Fruit fly (Drosophila melanogaster): Measurements from ENCODE around the gene CG3987.

The CG3987 gene

dm6 chr3R:15147038-15147744 is 7.4 kb downstream of the CG3987 start, which contains the start of gene Glys (continued):
- TF ChIP-seq lbe (GFP tag; optimal IDR thresholded peaks at IDR 0.05) (peak; percentile 49), Hmr (GFP tag; optimal IDR thresholded peaks at IDR 0.05) (peak; percentile 58), h (optimal IDR thresholded peaks at IDR 0.05) (no peak), psq (GFP tag; optimal IDR thresholded peaks at IDR 0.05) (no peak), trem (tag; optimal IDR thresholded peaks at IDR 0.05) (peak; percentile 28), Lhr (GFP tag; optimal IDR thresholded peaks at IDR 0.05) (peak; percentile 64), Hsf (GFP tag; optimal IDR thresholded peaks at IDR 0.05) (no peak), B-H1 (GFP tag; IDR thresholded peaks at IDR 0.05) (no peak), CG13894 (tag; optimal IDR thresholded peaks at IDR 0.05) (peak; percentile 6), CG7357 (GFP tag; IDR thresholded peaks at IDR 0.05) (no peak), CG15601 (tag; optimal IDR thresholded peaks at IDR 0.05) (no peak), HLH54F (GFP tag; optimal IDR thresholded peaks at IDR 0.05) (no peak), org-1 (GFP tag; optimal IDR thresholded peaks at IDR 0.05) (no peak), C15 (GFP tag; IDR thresholded peaks at IDR 0.05) (no peak), phol (tag; optimal IDR thresholded peaks at IDR 0.05) (no peak), CG4360 (GFP tag; IDR thresholded peaks at IDR 0.05) (peak; percentile 98), toy (GFP tag; IDR thresholded peaks at IDR 0.05) (no peak), Awh (GFP tag; IDR thresholded peaks at IDR 0.05) (no peak), Six4 (GFP tag; optimal IDR thresholded peaks at IDR 0.05) (no peak), CG17802 (tag; optimal IDR thresholded peaks at IDR 0.05) (no peak), salm (tag; optimal IDR thresholded peaks at IDR 0.05) (no peak), NK7.1 (GFP tag; optimal IDR thresholded peaks at IDR 0.05) (no peak), crp (GFP tag; optimal IDR thresholded peaks at IDR 0.05) (no peak), ara (GFP tag; IDR thresholded peaks at IDR 0.05) (no peak), hth (optimal IDR thresholded peaks at IDR 0.05) (no peak), wor (GFP tag; IDR thresholded peaks at IDR 0.05) (no peak), sc (optimal IDR thresholded peaks at IDR 0.05) (no peak), sc (GFP tag; optimal IDR thresholded peaks at IDR 0.05) (no peak), luna (GFP tag; optimal IDR thresholded peaks at IDR 0.05) (no peak), repo (GFP tag; optimal IDR thresholded peaks at IDR 0.05) (no peak), fd102C (GFP tag; optimal IDR thresholded peaks at IDR 0.05) (peak; percentile 7), fd3F (GFP tag; optimal IDR thresholded peaks at IDR 0.05) (no peak), TFAM (GFP tag; optimal IDR thresholded peaks at IDR 0.05) (no peak), CG6854 (GFP tag; optimal IDR thresholded peaks at IDR 0.05) (no peak), bab2 (GFP tag; optimal IDR thresholded peaks at IDR 0.05) (no peak), zf30C (GFP tag; optimal IDR thresholded peaks at IDR 0.05) (no peak), Hey (tag; optimal IDR thresholded peaks at IDR 0.05) (no peak), MBD-R2 (GFP tag; IDR thresholded peaks at IDR 0.05) (peak; percentile 27; the same call in 1 of the 2 replicates), CG10959 (GFP tag; IDR thresholded peaks at IDR 0.05) (no peak), wdn (GFP tag; IDR thresholded peaks at IDR 0.05) (no peak), ATbp (GFP tag; optimal IDR thresholded peaks at IDR 0.05) (no peak), CG11696 (GFP tag; IDR thresholded peaks at IDR 0.05) (no peak), da (GFP tag; optimal IDR thresholded peaks at IDR 0.05) (no peak), CG13123 (GFP tag; optimal IDR thresholded peaks at IDR 0.05) (no peak), CG9797 (GFP tag; optimal IDR thresholded peaks at IDR 0.05) (peak; percentile 81), ham (GFP tag; IDR thresholded peaks at IDR 0.05) (no peak), gfzf (GFP tag; optimal IDR thresholded peaks at IDR 0.05) (peak; percentile 91), zen2 (GFP tag; IDR thresholded peaks at IDR 0.05; ENCODE audit: partially characterized antibody) (no peak), CG8765 (GFP tag; IDR thresholded peaks at IDR 0.05) (no peak), Usf (GFP tag; optimal IDR thresholded peaks at IDR 0.05) (no peak), Deaf1 (tag; optimal IDR thresholded peaks at IDR 0.05) (peak; percentile 55), CG15696 (tag; optimal IDR thresholded peaks at IDR 0.05) (no peak)

Data from whole organism, embryonic.